Fruit fly (Drosophila melanogaster): ENCODE measurements around the gene for.

for gene

DNA sequence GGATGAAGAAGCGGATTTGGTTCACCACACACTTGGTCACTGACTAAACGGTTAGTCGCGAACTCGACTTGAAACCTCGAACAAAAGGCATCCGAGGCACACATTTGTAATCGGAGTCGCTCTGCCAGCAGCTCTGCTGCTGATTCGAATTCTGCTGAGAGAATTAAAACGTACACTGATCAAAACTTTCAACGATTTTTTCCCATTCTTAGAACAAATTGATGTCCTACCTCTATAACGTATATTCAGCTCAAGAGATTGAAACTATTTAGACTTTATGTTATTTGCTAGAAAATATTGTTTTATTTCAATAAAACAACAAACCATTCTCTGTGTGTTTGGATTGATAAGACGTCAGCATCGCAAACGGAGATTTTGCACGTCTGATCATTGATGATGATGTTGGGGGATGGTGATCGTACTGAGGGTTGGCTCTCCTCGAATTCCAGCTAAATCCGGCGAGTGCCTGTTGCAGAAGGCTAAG, 48.7 kb upstream of the for start, which contains the start of gene CG31778 (continued):
- TF ChIP-seq Gug (GFP tag; IDR thresholded peaks at IDR 0.05), result no peak
- no peak for TF ChIP-seq ken (GFP tag; IDR thresholded peaks at IDR 0.05)
- no peak for TF ChIP-seq CG12391 (tag; optimal IDR thresholded peaks at IDR 0.05)
- no peak for TF ChIP-seq gsb (GFP tag; IDR thresholded peaks at IDR 0.05)
- TF ChIP-seq CG9215 (GFP tag; IDR thresholded peaks at IDR 0.05), result no peak
- no peak for TF ChIP-seq C15 (GFP tag; IDR thresholded peaks at IDR 0.05)
- no peak for TF ChIP-seq dpn (GFP tag; optimal IDR thresholded peaks at IDR 0.05)
- no peak for TF ChIP-seq CG2116 (GFP tag; optimal IDR thresholded peaks at IDR 0.05)
- TF ChIP-seq TFAM (GFP tag; optimal IDR thresholded peaks at IDR 0.05), result no peak
- TF ChIP-seq ap (GFP tag; IDR thresholded peaks at IDR 0.05), result no peak
- TF ChIP-seq Dp (GFP tag; optimal IDR thresholded peaks at IDR 0.05), result no peak
- TF ChIP-seq caup (GFP tag; optimal IDR thresholded peaks at IDR 0.05; ENCODE audit: severe bottlenecking), result no peak
- no peak for TF ChIP-seq Ssrp (tag; optimal IDR thresholded peaks at IDR 0.05)
- TF ChIP-seq CG8478 (optimal IDR thresholded peaks at IDR 0.05), result no peak
- no peak for TF ChIP-seq Oaz (GFP tag; IDR thresholded peaks at IDR 0.05)
- no peak for TF ChIP-seq Camta (GFP tag; optimal IDR thresholded peaks at IDR 0.05)
- no peak for TF ChIP-seq tin (GFP tag; optimal IDR thresholded peaks at IDR 0.05)
- TF ChIP-seq zf30C (GFP tag; optimal IDR thresholded peaks at IDR 0.05), result no peak
- TF ChIP-seq CkIIα-i1 (GFP tag; IDR thresholded peaks at IDR 0.05), result no peak
- no peak for TF ChIP-seq CG2202 (tag; optimal IDR thresholded peaks at IDR 0.05)
- no peak for TF ChIP-seq CG8388 (GFP tag; optimal IDR thresholded peaks at IDR 0.05)
- peak; percentile 60 for TF ChIP-seq CG18599 (GFP tag; optimal IDR thresholded peaks at IDR 0.05)
- no peak for TF ChIP-seq Vsx1 (GFP tag; optimal IDR thresholded peaks at IDR 0.05)
- no peak for TF ChIP-seq Sry-δ (GFP tag; optimal IDR thresholded peaks at IDR 0.05)
- peak; percentile 22 for TF ChIP-seq Fer1 (GFP tag; optimal IDR thresholded peaks at IDR 0.05)
- no peak for TF ChIP-seq Poxn (GFP tag; IDR thresholded peaks at IDR 0.05)
- peak; percentile 44; the same call in 1 of the 2 replicates for TF ChIP-seq Atf6 (GFP tag; IDR thresholded peaks at IDR 0.05)
- TF ChIP-seq vnd (GFP tag; IDR thresholded peaks at IDR 0.05; ENCODE audit: partially characterized antibody), result no peak
- TF ChIP-seq CG16813 (GFP tag; IDR thresholded peaks at IDR 0.05; ENCODE audit: partially characterized antibody), result no peak
- TF ChIP-seq CG1233 (GFP tag; optimal IDR thresholded peaks at IDR 0.05), result no peak
- peak; percentile 47; the same call in 1 of the 2 replicates for TF ChIP-seq Adf1 (GFP tag; IDR thresholded peaks at IDR 0.05)
- TF ChIP-seq org-1 (GFP tag; optimal IDR thresholded peaks at IDR 0.05), result no peak
- peak; percentile 35; the same call in 1 of the 2 replicates for TF ChIP-seq Ptx1 (GFP tag; IDR thresholded peaks at IDR 0.05)
- TF ChIP-seq CG10979 (tag; optimal IDR thresholded peaks at IDR 0.05), result no peak
- TF ChIP-seq CG9932 (GFP tag; IDR thresholded peaks at IDR 0.05), result no peak
- no peak for TF ChIP-seq CG4854 (GFP tag; optimal IDR thresholded peaks at IDR 0.05)
- TF ChIP-seq CG10959 (GFP tag; IDR thresholded peaks at IDR 0.05), result no peak
- TF ChIP-seq CG3281 (GFP tag; optimal IDR thresholded peaks at IDR 0.05), result no peak
- TF ChIP-seq CG12219 (GFP tag; optimal IDR thresholded peaks at IDR 0.05), result no peak
- peak; percentile 25 for TF ChIP-seq PHDP (tag; optimal IDR thresholded peaks at IDR 0.05)
- TF ChIP-seq nom (GFP tag; optimal IDR thresholded peaks at IDR 0.05), result peak; percentile 68
- no peak for TF ChIP-seq CG6765 (GFP tag; optimal IDR thresholded peaks at IDR 0.05)
- no peak for TF ChIP-seq CG34422 (GFP tag; IDR thresholded peaks at IDR 0.05)
- TF ChIP-seq CG1602 (GFP tag; optimal IDR thresholded peaks at IDR 0.05), result no peak
- no peak for TF ChIP-seq CG7786 (GFP tag; optimal IDR thresholded peaks at IDR 0.05)
- TF ChIP-seq CG2712 (tag; optimal IDR thresholded peaks at IDR 0.05), result no peak
- no peak for TF ChIP-seq mld (GFP tag; IDR thresholded peaks at IDR 0.05; ENCODE audit: partially characterized antibody)
- TF ChIP-seq Dad (GFP tag; optimal IDR thresholded peaks at IDR 0.05), result no peak
- no peak for TF ChIP-seq Hsf (GFP tag; optimal IDR thresholded peaks at IDR 0.05)
- TF ChIP-seq Pdp1 (GFP tag; optimal IDR thresholded peaks at IDR 0.05), result no peak
- no peak for TF ChIP-seq slp2 (GFP tag; optimal IDR thresholded peaks at IDR 0.05)
- no peak for TF ChIP-seq YL-1 (GFP tag; optimal IDR thresholded peaks at IDR 0.05)
